Worm (Caenorhabditis elegans): Measurements from ENCODE around the gene aass-1.

ce11 chrIV:202921-203652 lies 41.9 kb upstream of the aass-1 start, which contains the start of gene gfrp-1:
- TF ChIP-seq Y116A8C.19 (tag; optimal IDR thresholded peaks at IDR 0.05; ENCODE audit: borderline replicate concordance) = no peak
- TF ChIP-seq ztf-4 (tag; optimal IDR thresholded peaks at IDR 0.05) = no peak
- no peak for TF ChIP-seq unc-62 (GFP tag; optimal IDR thresholded peaks at IDR 0.05)
- TF ChIP-seq blmp-1 (tag; optimal IDR thresholded peaks at IDR 0.05) = no peak
- TF ChIP-seq elt-3 (tag; optimal IDR thresholded peaks at IDR 0.05) = no peak
- no peak for TF ChIP-seq nhr-84 (tag; optimal IDR thresholded peaks at IDR 0.05)
- TF ChIP-seq tbx-2 (tag; optimal IDR thresholded peaks at IDR 0.05) = no peak

All from whole organism, L1 larva.